Worm (Caenorhabditis elegans): ENCODE data around the gene R02D5.6.

DNA sequence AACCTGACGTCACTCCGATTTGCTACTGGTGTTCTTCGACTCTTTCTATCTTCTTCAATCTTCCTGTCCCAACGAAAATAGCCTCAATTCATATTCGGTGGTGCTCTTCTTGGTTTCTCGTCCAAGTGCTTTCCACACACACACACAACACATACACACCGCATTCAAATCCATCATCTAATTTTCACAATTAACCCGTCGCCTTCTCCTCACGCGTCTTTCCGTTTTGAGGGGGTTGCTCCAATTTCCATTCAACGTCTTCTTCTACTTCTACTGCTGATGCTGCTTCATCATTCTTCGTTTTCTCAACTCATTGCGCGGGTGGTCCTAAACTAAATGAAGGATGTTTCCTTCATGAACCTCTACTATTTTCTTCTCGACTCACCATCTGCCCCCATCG, 26.8 kb downstream of the R02D5.6 start:
- TF ChIP-seq unc-62 (GFP tag; optimal IDR thresholded peaks at IDR 0.05), result no peak
- TF ChIP-seq lin-39 (tag; optimal IDR thresholded peaks at IDR 0.05), result no peak
- no peak for TF ChIP-seq zag-1 (tag; optimal IDR thresholded peaks at IDR 0.05)
- no peak for TF ChIP-seq pha-4 (tag; optimal IDR thresholded peaks at IDR 0.05)
